Fruit fly (Drosophila melanogaster) whole organism, embryonic: ENCODE results near the gene smash.

Experiments used
- Aef1 ChIP-seq: fragments of 200-800 bp; sonication (Bioruptor generic); IDR thresholded peaks from 3 replicates; pipeline ENCODE4 v1.3.6; 2022; ENCODE audit warnings: missing biosample characterization, missing genetic modification characterization
- Atf-2 ChIP-seq: fragments of 200-800 bp; sonication (Bioruptor generic); optimal IDR thresholded peaks from 2 replicates; lab custom pipeline; 2016; ENCODE audit warnings: missing biosample characterization, missing genetic modification characterization
- CG10267 ChIP-seq: fragments of 200-800 bp; sonication (Bioruptor generic); optimal IDR thresholded peaks from 2 replicates; lab custom pipeline; 2018; ENCODE audit warnings: missing biosample characterization, mild to moderate bottlenecking, missing genetic modification characterization, moderate library complexity
- CG11696 ChIP-seq: fragments of 200-800 bp; sonication (Bioruptor generic); IDR thresholded peaks from 2 replicates; pipeline ENCODE4 v1.3.6; 2022; ENCODE audit warnings: missing biosample characterization, missing genetic modification characterization
- CG12391 ChIP-seq: fragments of 200-800 bp; sonication (Bioruptor generic); optimal IDR thresholded peaks from 3 replicates; lab custom pipeline; 2018; ENCODE audit warnings: missing biosample characterization, mild to moderate bottlenecking, missing genetic modification characterization, moderate library complexity
- CG12744 ChIP-seq: fragments of 200-800 bp; sonication (Bioruptor generic); optimal IDR thresholded peaks from 2 replicates; lab custom pipeline; 2016; ENCODE audit warnings: missing biosample characterization, missing genetic modification characterization
- CG13624 ChIP-seq: fragments of 200-800 bp; sonication (Bioruptor generic); optimal IDR thresholded peaks from 2 replicates; lab custom pipeline; 2016; ENCODE audit warnings: missing biosample characterization, missing genetic modification characterization
- CG13775 ChIP-seq: fragments of 200-800 bp; sonication (Bioruptor generic); optimal IDR thresholded peaks from 3 replicates; lab custom pipeline; 2017; ENCODE audit warnings: missing biosample characterization, mild to moderate bottlenecking, missing genetic modification characterization
- CG1529 ChIP-seq: fragments of 200-800 bp; sonication (Bioruptor generic); optimal IDR thresholded peaks from 3 replicates; lab custom pipeline; 2018; ENCODE audit warnings: missing biosample characterization, missing genetic modification characterization
- CG17612 ChIP-seq: fragments of 200-800 bp; sonication (Bioruptor generic); IDR thresholded peaks from 2 replicates; pipeline ENCODE4 v1.3.6; 2022; ENCODE audit warnings: missing biosample characterization, missing genetic modification characterization
- CG1792 ChIP-seq: fragments of 200-800 bp; sonication (Bioruptor generic); optimal IDR thresholded peaks from 2 replicates; lab custom pipeline; 2016; ENCODE audit warnings: missing biosample characterization, missing genetic modification characterization
- CG30020 ChIP-seq: fragments of 200-800 bp; optimal IDR thresholded peaks from 2 replicates; lab custom pipeline; 2019; ENCODE audit warnings: missing biosample characterization, mild to moderate bottlenecking, missing genetic modification characterization, moderate library complexity
- CG30403 ChIP-seq: fragments of 200-800 bp; sonication (Bioruptor generic); optimal IDR thresholded peaks from 3 replicates; lab custom pipeline; 2016; ENCODE audit warnings: missing biosample characterization, missing genetic modification characterization
- CG3281 ChIP-seq: fragments of 200-800 bp; sonication (Bioruptor generic); optimal IDR thresholded peaks from 3 replicates; lab custom pipeline; 2017; ENCODE audit warnings: missing biosample characterization, mild to moderate bottlenecking, missing genetic modification characterization
- CG4360 ChIP-seq: fragments of 200-800 bp; sonication (Bioruptor generic); IDR thresholded peaks from 2 replicates; pipeline ENCODE4 v1.3.6; 2022; ENCODE audit warnings: missing biosample characterization, missing genetic modification characterization
- CG4424 ChIP-seq: fragments of 200-800 bp; sonication (Bioruptor generic); optimal IDR thresholded peaks from 3 replicates; lab custom pipeline; 2016; ENCODE audit warnings: missing biosample characterization, missing genetic modification characterization
- CG7271 ChIP-seq: fragments of 200-800 bp; sonication (Bioruptor generic); optimal IDR thresholded peaks from 2 replicates; lab custom pipeline; 2018; ENCODE audit warnings: missing biosample characterization, mild to moderate bottlenecking, missing genetic modification characterization, moderate library complexity
- CG9437 ChIP-seq: fragments of 200-800 bp; sonication (Bioruptor generic); optimal IDR thresholded peaks from 2 replicates; lab custom pipeline; 2018; ENCODE audit warnings: missing biosample characterization, mild to moderate bottlenecking, missing genetic modification characterization
- Camta ChIP-seq: fragments of 200-800 bp; sonication (Bioruptor generic); optimal IDR thresholded peaks from 2 replicates; lab custom pipeline; 2016; ENCODE audit warnings: missing biosample characterization, missing genetic modification characterization
- CrebB ChIP-seq: fragments of 200-800 bp; sonication (Bioruptor generic); optimal IDR thresholded peaks from 3 replicates; lab custom pipeline; 2018; ENCODE audit warnings: missing biosample characterization, mild to moderate bottlenecking, missing genetic modification characterization
- Doc3 ChIP-seq: fragments of 200-800 bp; sonication (Bioruptor generic); IDR thresholded peaks from 3 replicates; pipeline ENCODE4 v1.3.6; 2022; ENCODE audit warnings: missing biosample characterization, missing genetic modification characterization; ENCODE audit not compliant: partially characterized antibody
- Hr51 ChIP-seq, 2 experiments: fragments of 200-800 bp; sonication (Bioruptor generic); optimal IDR thresholded peaks; 2 replicates in 1 of 2; 3 replicates in 1 of 2; lab custom pipeline; 2016 to 2018; ENCODE audit warnings: missing biosample characterization in 2 of 2, missing genetic modification characterization in 2 of 2, mild to moderate bottlenecking in 1 of 2, moderate library complexity in 1 of 2
- Lpt ChIP-seq: fragments of >200 bp; optimal IDR thresholded peaks from 2 replicates; lab custom pipeline; 2018; ENCODE audit warnings: missing biosample characterization, missing genetic modification characterization
- Mrtf ChIP-seq: fragments of 200-800 bp; sonication (Bioruptor generic); IDR thresholded peaks from 3 replicates; pipeline ENCODE4 v1.3.6; 2022; ENCODE audit warnings: missing biosample characterization, missing genetic modification characterization
- Neu2 ChIP-seq: fragments of 200-800 bp; sonication (Bioruptor generic); optimal IDR thresholded peaks from 3 replicates; lab custom pipeline; 2016; ENCODE audit warnings: missing biosample characterization, missing genetic modification characterization, borderline replicate concordance
- Nf-YB ChIP-seq: fragments of 200-800 bp; sonication (Bioruptor generic); optimal IDR thresholded peaks from 3 replicates; lab custom pipeline; 2019; ENCODE audit warnings: missing biosample characterization, mild to moderate bottlenecking, missing genetic modification characterization, moderate library complexity
- Oli ChIP-seq: fragments of 200-800 bp; sonication (Bioruptor generic); optimal IDR thresholded peaks from 2 replicates; lab custom pipeline; 2018; ENCODE audit warnings: missing biosample characterization, mild to moderate bottlenecking, missing genetic modification characterization, moderate library complexity
- Sry-β ChIP-seq: fragments of 200-800 bp; sonication (Bioruptor generic); optimal IDR thresholded peaks from 2 replicates; lab custom pipeline; 2018; ENCODE audit warnings: missing biosample characterization, mild to moderate bottlenecking, missing genetic modification characterization, moderate library complexity
- Stat92E ChIP-seq, 3 experiments: fragments of >200 bp in 2 of 3; fragments of 200-800 bp in 1 of 3; sonication (Bioruptor generic) in 1 of 3; optimal IDR thresholded peaks; 2 replicates each; lab custom pipeline; 2017 to 2019; ENCODE audit warnings: missing biosample characterization in 3 of 3, missing genetic modification characterization in 3 of 3, mild to moderate bottlenecking in 1 of 3, moderate library complexity in 1 of 3
- ato ChIP-seq: fragments of 200-800 bp; sonication (Bioruptor generic); IDR thresholded peaks from 2 replicates; pipeline ENCODE4 v1.3.6; 2022; ENCODE audit warnings: missing biosample characterization, missing genetic modification characterization; ENCODE audit not compliant: partially characterized antibody
- az2 ChIP-seq: fragments of 200-800 bp; sonication (Bioruptor generic); optimal IDR thresholded peaks from 3 replicates; lab custom pipeline; 2016; ENCODE audit warnings: missing biosample characterization, missing genetic modification characterization
- ci ChIP-seq: fragments of 200-800 bp; sonication (Bioruptor generic); IDR thresholded peaks from 3 replicates; pipeline ENCODE4 v1.3.6; 2022; ENCODE audit warnings: missing biosample characterization, missing genetic modification characterization
- crc ChIP-seq: fragments of 200-800 bp; sonication (Bioruptor generic); optimal IDR thresholded peaks from 2 replicates; lab custom pipeline; 2016; ENCODE audit warnings: missing biosample characterization, missing genetic modification characterization
- dm ChIP-seq: fragments of 200-800 bp; sonication (Bioruptor generic); optimal IDR thresholded peaks from 3 replicates; lab custom pipeline; 2016; ENCODE audit warnings: missing biosample characterization, missing genetic modification characterization
- dmrt11E ChIP-seq: fragments of 200-800 bp; sonication (Bioruptor generic); optimal IDR thresholded peaks from 3 replicates; lab custom pipeline; 2018; ENCODE audit warnings: missing biosample characterization, mild to moderate bottlenecking, missing genetic modification characterization, moderate library complexity
- dmrt99B ChIP-seq: fragments of 200-800 bp; sonication (Bioruptor generic); optimal IDR thresholded peaks from 2 replicates; lab custom pipeline; 2018; ENCODE audit warnings: missing biosample characterization, mild to moderate bottlenecking, missing genetic modification characterization, moderate library complexity
- eyg ChIP-seq: fragments of 200-800 bp; sonication (Bioruptor generic); optimal IDR thresholded peaks from 3 replicates; lab custom pipeline; 2016; ENCODE audit warnings: missing biosample characterization, missing genetic modification characterization
- fd102C ChIP-seq: fragments of 200-800 bp; sonication (Bioruptor generic); optimal IDR thresholded peaks from 2 replicates; lab custom pipeline; 2018; ENCODE audit warnings: missing biosample characterization, mild to moderate bottlenecking, missing genetic modification characterization, moderate library complexity
- gem ChIP-seq: fragments of 200-800 bp; sonication (Bioruptor generic); optimal IDR thresholded peaks from 2 replicates; lab custom pipeline; 2019; ENCODE audit warnings: missing biosample characterization, mild to moderate bottlenecking, missing genetic modification characterization, moderate library complexity
- h ChIP-seq: fragments of >200 bp; optimal IDR thresholded peaks from 2 replicates; lab custom pipeline; 2017
- inv ChIP-seq: fragments of 200-800 bp; sonication (Bioruptor generic); IDR thresholded peaks from 2 replicates; pipeline ENCODE4 v1.3.6; 2022; ENCODE audit warnings: missing biosample characterization, missing genetic modification characterization; ENCODE audit not compliant: partially characterized antibody
- jigr1 ChIP-seq: fragments of 200-800 bp; sonication (Bioruptor generic); IDR thresholded peaks from 3 replicates; pipeline ENCODE4 v1.3.6; 2022; ENCODE audit warnings: missing biosample characterization, missing genetic modification characterization
- mld ChIP-seq: fragments of 200-800 bp; sonication (Bioruptor generic); IDR thresholded peaks from 3 replicates; pipeline ENCODE4 v1.3.6; 2022; ENCODE audit warnings: missing biosample characterization, missing genetic modification characterization; ENCODE audit not compliant: partially characterized antibody
- sd ChIP-seq: fragments of 200-800 bp; sonication (Bioruptor generic); optimal IDR thresholded peaks from 3 replicates; lab custom pipeline; 2018; ENCODE audit warnings: missing biosample characterization, mild to moderate bottlenecking, missing genetic modification characterization, moderate library complexity
- so ChIP-seq: fragments of 200-800 bp; sonication (Bioruptor generic); IDR thresholded peaks from 3 replicates; pipeline ENCODE4 v1.3.6; 2022; ENCODE audit warnings: missing biosample characterization, missing genetic modification characterization
- sob ChIP-seq: fragments of 200-800 bp; sonication (Bioruptor generic); IDR thresholded peaks from 2 replicates; pipeline ENCODE4 v1.3.6; 2022; ENCODE audit warnings: missing biosample characterization, missing genetic modification characterization
- tio ChIP-seq: fragments of 200-800 bp; sonication (Bioruptor generic); optimal IDR thresholded peaks from 2 replicates; lab custom pipeline; 2017; ENCODE audit warnings: missing biosample characterization, missing genetic modification characterization, inconsistent platforms
- tna ChIP-seq: fragments of 200-800 bp; sonication (Bioruptor generic); IDR thresholded peaks from 2 replicates; pipeline ENCODE4 v1.3.6; 2022; ENCODE audit warnings: missing biosample characterization, missing genetic modification characterization; ENCODE audit not compliant: partially characterized antibody
- yki ChIP-seq: fragments of >200 bp; optimal IDR thresholded peaks from 3 replicates; lab custom pipeline; 2018

smash gene

DNA sequence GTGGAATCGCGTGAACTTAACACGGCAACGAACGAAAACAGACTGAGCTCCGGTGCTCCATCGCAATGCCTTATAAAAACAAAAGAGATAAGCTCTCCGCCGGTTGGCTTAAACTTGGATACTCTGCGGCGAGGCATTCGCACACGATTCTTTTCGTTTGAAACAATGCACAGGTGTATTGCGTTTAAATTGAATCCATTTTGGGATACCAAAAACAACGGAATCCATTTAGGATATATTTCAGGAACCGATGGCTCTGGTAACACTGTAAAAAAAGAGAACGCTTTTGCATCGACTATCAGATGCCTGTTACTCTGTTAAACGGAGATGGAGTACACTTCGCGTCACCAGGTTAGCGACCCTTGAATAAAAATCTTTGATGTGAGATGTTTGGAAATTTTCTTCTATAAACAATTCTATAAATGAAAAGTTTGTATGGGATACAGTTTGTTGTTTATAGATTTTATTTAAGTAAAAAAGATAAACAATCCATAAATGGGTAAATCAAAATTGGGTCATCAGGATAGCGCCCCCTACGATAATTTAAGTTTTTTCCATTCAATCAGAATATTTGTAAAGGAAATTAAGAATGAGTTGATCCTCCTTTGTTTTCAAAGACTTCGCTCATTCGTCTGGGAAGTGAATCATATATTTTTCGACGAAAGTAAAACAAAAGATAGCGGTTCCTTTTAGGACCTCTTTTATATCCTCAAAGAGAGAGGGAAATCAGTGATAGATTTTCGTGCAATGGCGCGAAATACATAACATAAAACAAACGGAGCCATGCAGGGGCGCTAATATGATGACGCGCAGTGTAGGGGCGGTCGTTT lies 72.7 kb downstream of the smash start, which contains the start of gene Nep2 (continued):
- no peak for TF ChIP-seq CrebB
- peak; percentile 1 for TF ChIP-seq dmrt11E (tag; lab: Kevin White, UChicago)
- no peak for TF ChIP-seq CG12744 (GFP tag; lab: Kevin White, UChicago)
- TF ChIP-seq dm: no peak
- TF ChIP-seq mld: peak; percentile 66; the same call in 2 of the 3 replicates
- TF ChIP-seq az2 (GFP tag; lab: Kevin White, UChicago): no peak
- no peak for TF ChIP-seq Neu2 (GFP tag; lab: Kevin White, UChicago)
- TF ChIP-seq inv (GFP tag; lab: Robert Waterston, UW): peak; percentile 63
- no peak for TF ChIP-seq Sry-β
- TF ChIP-seq CG9437 (GFP tag; lab: Kevin White, UChicago): peak; percentile 61
- TF ChIP-seq Oli (tag; lab: Kevin White, UChicago): peak; percentile 36
- TF ChIP-seq fd102C: no peak
- no peak for TF ChIP-seq CG1529 (GFP tag; lab: Kevin White, UChicago)
- TF ChIP-seq sob (GFP tag; lab: Robert Waterston, UW): no peak
- TF ChIP-seq CG12391 (tag; lab: Kevin White, UChicago): peak; percentile 36
- TF ChIP-seq CG13624 (GFP tag; lab: Kevin White, UChicago): no peak
- TF ChIP-seq ato (GFP tag; lab: Robert Waterston, UW): peak; percentile 70; the same call in 1 of the 2 replicates
- TF ChIP-seq tna (GFP tag; lab: Robert Waterston, UW): peak; percentile 83
- peak; percentile 9 for TF ChIP-seq CG10267 (tag; lab: Kevin White, UChicago)
- TF ChIP-seq h: no peak
- TF ChIP-seq eyg (GFP tag; lab: Kevin White, UChicago): no peak
- peak; percentile 63 for TF ChIP-seq tio
- peak; percentile 43 for TF ChIP-seq gem (tag; lab: Kevin White, UChicago)
- TF ChIP-seq Atf-2 (GFP tag; lab: Kevin White, UChicago): no peak
- no peak for TF ChIP-seq CG7271 (tag; lab: Kevin White, UChicago)
- TF ChIP-seq so (GFP tag; lab: Robert Waterston, UW): no peak
- peak; percentile 37 for TF ChIP-seq CG4424
- TF ChIP-seq CG30403 (GFP tag; lab: Kevin White, UChicago): peak; percentile 53
- TF ChIP-seq Stat92E (GFP tag; optimal IDR thresholded peaks at IDR 0.05; lab: Kevin White, UChicago): no peak
- no peak for TF ChIP-seq Doc3
- peak; percentile 37 for TF ChIP-seq CG13775 (GFP tag; lab: Kevin White, UChicago)
- TF ChIP-seq CG30020 (tag; lab: Kevin White, UChicago): peak; percentile 5
- TF ChIP-seq Aef1 (GFP tag; lab: Robert Waterston, UW): no peak
- TF ChIP-seq CG11696: peak; percentile 47; the same call in 1 of the 2 replicates
- TF ChIP-seq Lpt (GFP tag; lab: Kevin White, UChicago): no peak
- peak; percentile 7 for TF ChIP-seq Camta (GFP tag; lab: Kevin White, UChicago)
- TF ChIP-seq yki (lab: Kevin White, UChicago): no peak
- no peak for TF ChIP-seq Nf-YB (GFP tag; lab: Kevin White, UChicago)
- TF ChIP-seq ci (GFP tag; lab: Robert Waterston, UW): peak; percentile 40; the same call in 1 of the 3 replicates
- TF ChIP-seq sd (tag; lab: Kevin White, UChicago): no peak
- TF ChIP-seq Mrtf (GFP tag; lab: Robert Waterston, UW): no peak
- TF ChIP-seq CG4360 (GFP tag; lab: Robert Waterston, UW): no peak
- TF ChIP-seq CG17612 (GFP tag; lab: Robert Waterston, UW): no peak
- peak; percentile 48 for TF ChIP-seq dmrt99B
- no peak for TF ChIP-seq jigr1 (GFP tag; lab: Robert Waterston, UW)
- no peak for TF ChIP-seq crc (GFP tag; lab: Kevin White, UChicago)
- TF ChIP-seq Hr51 (GFP tag; optimal IDR thresholded peaks at IDR 0.05; lab: Kevin White, UChicago): no peak
- TF ChIP-seq CG3281: peak; percentile 29
- no peak for TF ChIP-seq CG1792 (GFP tag; lab: Kevin White, UChicago)
